Worm (Caenorhabditis elegans) whole organism, late embryonic: Measurements from ENCODE around the gene clc-33.

ENCODE experiments used
- C08G9.2 ChIP-seq: sonication (generic microtip); optimal IDR thresholded peaks from 2 replicates; lab custom pipeline; 2016; ENCODE audit warnings: mild to moderate bottlenecking, missing genetic modification characterization, moderate library complexity, missing compliant biosample characterization
- C38D4.7 ChIP-seq: fragments of 200-800 bp; sonication (Bioruptor generic); optimal IDR thresholded peaks from 2 replicates; lab custom pipeline; 2018; ENCODE audit warnings: mild to moderate bottlenecking, missing genetic modification characterization, moderate library complexity, missing compliant biosample characterization
- F13H6.1 ChIP-seq: sonication (generic microtip); optimal IDR thresholded peaks from 2 replicates; lab custom pipeline; 2016; ENCODE audit warnings: missing genetic modification characterization, missing compliant biosample characterization
- T23F11.4 ChIP-seq: fragments of 200-800 bp; sonication (Bioruptor generic); optimal IDR thresholded peaks from 2 replicates; lab custom pipeline; 2018; ENCODE audit warnings: mild to moderate bottlenecking, missing genetic modification characterization, missing compliant biosample characterization
- ahr-1 ChIP-seq: sonication (generic microtip); optimal IDR thresholded peaks from 2 replicates; lab custom pipeline; 2016; ENCODE audit warnings: missing genetic modification characterization, missing compliant biosample characterization
- ceh-24 ChIP-seq: sonication (generic microtip); optimal IDR thresholded peaks from 2 replicates; lab custom pipeline; 2016; ENCODE audit warnings: mild to moderate bottlenecking, missing genetic modification characterization, missing compliant biosample characterization
- ceh-30 ChIP-seq: fragments of 150-350 bp; optimal IDR thresholded peaks from 2 replicates; lab custom pipeline; 2014; ENCODE audit warnings: missing biosample characterization, missing genetic modification characterization
- ceh-31 ChIP-seq: sonication (generic microtip); optimal IDR thresholded peaks from 2 replicates; lab custom pipeline; 2016; ENCODE audit warnings: missing genetic modification characterization, missing compliant biosample characterization
- che-1 ChIP-seq: sonication (generic microtip); optimal IDR thresholded peaks from 2 replicates; lab custom pipeline; 2016; ENCODE audit warnings: mild to moderate bottlenecking, missing genetic modification characterization, missing compliant biosample characterization
- dve-1 ChIP-seq: sonication (generic microtip); optimal IDR thresholded peaks from 2 replicates; lab custom pipeline; 2017; ENCODE audit warnings: antibody characterized with exemption, mild to moderate bottlenecking, missing genetic modification characterization, missing compliant biosample characterization
- eyg-1 ChIP-seq: sonication (generic microtip); optimal IDR thresholded peaks from 2 replicates; lab custom pipeline; 2016; ENCODE audit warnings: missing genotype, missing genetic modification characterization, missing compliant biosample characterization
- fkh-10 ChIP-seq: fragments of 150-350 bp; optimal IDR thresholded peaks from 2 replicates; lab custom pipeline; 2014; ENCODE audit warnings: missing biosample characterization, missing genetic modification reagents, missing genetic modification characterization
- fkh-6 ChIP-seq: sonication (generic microtip); optimal IDR thresholded peaks from 2 replicates; lab custom pipeline; 2016; ENCODE audit warnings: missing genetic modification characterization, missing compliant biosample characterization
- gmeb-2 ChIP-seq: sonication (generic microtip); optimal IDR thresholded peaks from 2 replicates; lab custom pipeline; 2016; ENCODE audit warnings: missing genetic modification characterization, inconsistent platforms, missing compliant biosample characterization
- hlh-13 ChIP-seq: fragments of 200-800 bp; sonication (Bioruptor generic); optimal IDR thresholded peaks from 2 replicates; lab custom pipeline; 2018; ENCODE audit warnings: mild to moderate bottlenecking, missing genetic modification characterization, missing compliant biosample characterization
- hlh-30 ChIP-seq: sonication (generic microtip); optimal IDR thresholded peaks from 2 replicates; lab custom pipeline; 2017; ENCODE audit warnings: antibody characterized with exemption, missing genetic modification characterization, missing compliant biosample characterization; ENCODE audit not compliant: insufficient read depth
- hlh-6 ChIP-seq: sonication (generic microtip); optimal IDR thresholded peaks from 2 replicates; lab custom pipeline; 2016; ENCODE audit warnings: missing genotype, missing genetic modification characterization, missing compliant biosample characterization
- hlh-8 ChIP-seq: sonication (generic microtip); optimal IDR thresholded peaks from 2 replicates; lab custom pipeline; 2016; ENCODE audit warnings: missing genotype, missing genetic modification characterization, missing compliant biosample characterization
- mec-3 ChIP-seq: sonication (generic microtip); optimal IDR thresholded peaks from 2 replicates; lab custom pipeline; 2016; ENCODE audit warnings: borderline replicate concordance, missing genetic modification characterization, missing compliant biosample characterization
- nfya-1 ChIP-seq: sonication (generic microtip); optimal IDR thresholded peaks from 2 replicates; lab custom pipeline; 2017; ENCODE audit warnings: missing genetic modification characterization, mild to moderate bottlenecking, missing compliant biosample characterization, antibody characterized with exemption, moderate library complexity
- nhr-11 ChIP-seq: fragments of 150-350 bp; optimal IDR thresholded peaks from 2 replicates; lab custom pipeline; 2014; ENCODE audit warnings: missing biosample characterization, missing genetic modification characterization
- nhr-232 ChIP-seq: sonication (generic microtip); optimal IDR thresholded peaks from 2 replicates; lab custom pipeline; 2016; ENCODE audit warnings: missing genetic modification characterization, missing compliant biosample characterization
- npax-4 ChIP-seq: sonication (generic microtip); optimal IDR thresholded peaks from 2 replicates; lab custom pipeline; 2016; ENCODE audit warnings: missing genetic modification characterization, missing compliant biosample characterization
- pag-3 ChIP-seq: sonication (generic microtip); optimal IDR thresholded peaks from 2 replicates; lab custom pipeline; 2016; ENCODE audit warnings: missing compliant biosample characterization, missing genetic modification characterization, borderline replicate concordance
- pat-9 ChIP-seq: fragments of 200-800 bp; sonication (Bioruptor generic); optimal IDR thresholded peaks from 2 replicates; lab custom pipeline; 2018; ENCODE audit warnings: mild to moderate bottlenecking, missing genetic modification characterization, moderate library complexity, missing compliant biosample characterization
- pax-1 ChIP-seq: fragments of 150-350 bp; optimal IDR thresholded peaks from 2 replicates; lab custom pipeline; 2014; ENCODE audit warnings: missing biosample characterization, missing genetic modification characterization
- pha-2 ChIP-seq: sonication (generic microtip); optimal IDR thresholded peaks from 2 replicates; lab custom pipeline; 2017; ENCODE audit warnings: mild to moderate bottlenecking, missing genetic modification characterization, missing compliant biosample characterization
- pros-1 ChIP-seq: fragments of 150-350 bp; optimal IDR thresholded peaks from 2 replicates; lab custom pipeline; 2014; ENCODE audit warnings: missing biosample characterization, missing genetic modification reagents, missing genetic modification characterization
- ref-2 ChIP-seq: sonication (generic microtip); optimal IDR thresholded peaks from 2 replicates; lab custom pipeline; 2016; ENCODE audit warnings: missing genetic modification characterization, missing compliant biosample characterization
- sdc-2 ChIP-seq: sonication (generic microtip); optimal IDR thresholded peaks from 2 replicates; lab custom pipeline; 2016; ENCODE audit warnings: missing genotype, missing genetic modification characterization, missing compliant biosample characterization
- sox-2 ChIP-seq: fragments of 200-800 bp; sonication (Bioruptor generic); IDR thresholded peaks from 2 replicates; pipeline ENCODE4 v1.3.6; 2022; ENCODE audit warnings: missing genetic modification reagents, missing genetic modification characterization, missing compliant biosample characterization
- sox-4 ChIP-seq: sonication (generic microtip); optimal IDR thresholded peaks from 2 replicates; lab custom pipeline; 2017; ENCODE audit warnings: mild to moderate bottlenecking, missing genetic modification characterization, inconsistent platforms, missing compliant biosample characterization
- tbx-7 ChIP-seq: sonication (generic microtip); optimal IDR thresholded peaks from 2 replicates; lab custom pipeline; 2016; ENCODE audit warnings: missing genotype, missing genetic modification characterization, missing compliant biosample characterization
- ttx-3 ChIP-seq: sonication (generic microtip); optimal IDR thresholded peaks from 2 replicates; lab custom pipeline; 2016; ENCODE audit warnings: missing genetic modification reagents, missing genetic modification characterization, missing compliant biosample characterization
- unc-3 ChIP-seq, 2 experiments: fragments of 200-800 bp in 1 of 2; sonication (Bioruptor generic) in 1 of 2; sonication (generic microtip) in 1 of 2; conservative IDR thresholded peaks in 1 of 2; optimal IDR thresholded peaks in 1 of 2; 2 replicates each; pipeline versions ENCODE4 v1.3.6 to Lab custom; 2016 to 2022; ENCODE audit warnings: missing compliant biosample characterization in 2 of 2, missing genetic modification characterization in 2 of 2, missing genetic modification reagents in 1 of 2
- unc-55 ChIP-seq: sonication (generic microtip); optimal IDR thresholded peaks from 2 replicates; lab custom pipeline; 2017; ENCODE audit warnings: missing biosample characterization, missing genetic modification reagents, missing genetic modification characterization
- unc-86 ChIP-seq: sonication (generic microtip); optimal IDR thresholded peaks from 2 replicates; lab custom pipeline; 2016; ENCODE audit warnings: missing genetic modification characterization, missing compliant biosample characterization
- zip-5 ChIP-seq: sonication (generic microtip); optimal IDR thresholded peaks from 2 replicates; lab custom pipeline; 2016; ENCODE audit warnings: missing genetic modification characterization, missing compliant biosample characterization

Gene clc-33

DNA sequence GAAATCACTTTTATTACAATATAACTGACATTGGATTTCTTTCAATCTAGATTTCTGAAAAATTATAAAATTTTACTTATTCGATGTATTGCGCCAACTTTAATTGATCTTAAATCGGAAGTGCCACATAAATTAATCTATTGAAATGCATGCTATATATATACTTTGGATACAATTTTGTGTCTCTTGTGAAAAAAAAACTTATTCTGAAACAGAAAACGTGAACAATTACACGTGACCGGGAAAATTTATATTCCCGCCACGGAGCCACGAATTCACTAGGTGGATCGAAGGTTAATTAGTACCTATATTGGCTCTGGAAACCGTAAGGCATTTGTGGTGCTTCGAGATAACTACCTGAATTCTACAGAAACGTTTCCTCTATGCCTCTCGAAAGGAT lies 40.5 kb upstream of the clc-33 start, which contains the start of gene F46F5.14:
Gene F46F5.14 (plus strand): TSS at position 301 of the 400 bp plus-strand sequence.
- TF ChIP-seq hlh-8 (tag; lab: Kevin White, UChicago) (no peak), pax-1 (tag; lab: Kevin White, UChicago) (no peak), T23F11.4 (GFP tag; lab: Kevin White, UChicago) (no peak), ttx-3 (tag; lab: Kevin White, UChicago) (no peak), zip-5 (no peak), eyg-1 (tag; lab: Kevin White, UChicago) (no peak), che-1 (tag; lab: Kevin White, UChicago) (no peak), pat-9 (no peak), unc-86 (tag; lab: Kevin White, UChicago) (no peak), gmeb-2 (tag; lab: Kevin White, UChicago) (no peak), tbx-7 (tag; lab: Kevin White, UChicago) (no peak), npax-4 (tag; lab: Kevin White, UChicago) (no peak)

DNA sequence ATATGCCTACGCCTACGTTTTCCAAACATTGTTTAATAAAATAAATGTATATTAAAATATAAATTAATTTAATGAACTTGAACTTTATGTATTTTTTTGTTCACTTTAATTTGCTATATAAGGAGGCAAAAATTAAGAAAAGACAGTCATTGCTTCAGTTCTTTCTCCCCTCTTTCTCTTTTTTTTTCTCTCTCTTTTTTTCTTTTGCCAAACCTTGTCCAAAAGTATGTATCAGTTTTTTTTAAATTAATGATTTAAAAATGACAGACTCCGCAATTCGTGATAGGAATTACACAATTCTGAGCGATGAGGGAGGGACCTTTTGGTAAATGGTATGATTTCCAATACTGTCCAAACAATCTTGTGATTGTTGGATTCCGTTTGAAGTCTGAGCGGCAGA lies 37.2 kb upstream of the clc-33 start, which contains the start of gene F46F5.13:
Gene F46F5.13 (plus strand): TSS at position 301 of the 400 bp plus-strand sequence.
- no peak for TF ChIP-seq F13H6.1 (tag; lab: Kevin White, UChicago)
- TF ChIP-seq unc-3 (GFP tag; conservative IDR thresholded peaks at IDR 0.05; lab: Robert Waterston, UW), result no peak
- TF ChIP-seq unc-3 (tag; optimal IDR thresholded peaks at IDR 0.05; lab: Kevin White, UChicago), result no peak
- TF ChIP-seq sox-2, result no peak
- TF ChIP-seq che-1 (tag; lab: Kevin White, UChicago), result no peak
- no peak for TF ChIP-seq dve-1
- no peak for TF ChIP-seq sox-4 (tag; lab: Kevin White, UChicago)
- TF ChIP-seq pha-2, result no peak
- TF ChIP-seq nfya-1 (tag; lab: Kevin White, UChicago), result no peak
- TF ChIP-seq fkh-10 (GFP tag; lab: Kevin White, UChicago), result no peak
- no peak for TF ChIP-seq C08G9.2 (tag; lab: Kevin White, UChicago)
- no peak for TF ChIP-seq pros-1
- TF ChIP-seq C38D4.7, result no peak
- no peak for TF ChIP-seq nhr-232 (tag; lab: Kevin White, UChicago)
- TF ChIP-seq pag-3 (tag; lab: Kevin White, UChicago), result no peak
- no peak for TF ChIP-seq sdc-2 (tag; lab: Kevin White, UChicago)
- TF ChIP-seq ttx-3 (tag; lab: Kevin White, UChicago), result no peak
- TF ChIP-seq unc-55 (GFP tag; lab: Kevin White, UChicago), result no peak
- TF ChIP-seq, all 69 proteins: peak for 0

DNA sequence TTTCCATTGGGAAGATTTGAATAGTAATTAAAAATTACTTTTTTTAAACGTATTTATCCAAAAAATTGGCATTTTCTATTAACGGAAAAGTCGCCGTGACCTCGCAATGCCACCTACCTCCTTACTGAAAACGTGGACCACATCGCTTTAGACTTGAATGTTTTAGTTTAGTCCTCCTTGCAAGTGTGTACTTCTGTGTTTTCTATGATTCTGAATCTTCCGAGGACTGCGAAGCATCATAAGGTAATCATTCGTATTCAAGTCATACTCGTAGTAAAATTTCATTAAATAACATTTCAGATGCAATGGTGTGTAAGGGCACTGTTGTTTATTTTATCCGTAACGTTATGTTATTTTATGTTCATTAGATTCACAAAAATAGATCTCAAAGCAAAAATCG lies 31.8 kb upstream of the clc-33 start, which contains the start of gene F46F5.11:
Gene F46F5.11 (plus strand): TSS at position 301 of the 400 bp plus-strand sequence.
- no peak for TF ChIP-seq ceh-31 (tag; lab: Kevin White, UChicago)
- no peak for TF ChIP-seq F13H6.1 (tag; lab: Kevin White, UChicago)
- no peak for TF ChIP-seq nhr-11 (tag; lab: Kevin White, UChicago)
- no peak for TF ChIP-seq tbx-7 (tag; lab: Kevin White, UChicago)
- TF ChIP-seq hlh-13 (GFP tag; lab: Kevin White, UChicago), result no peak
- no peak for TF ChIP-seq gmeb-2 (tag; lab: Kevin White, UChicago)
- no peak for TF ChIP-seq pag-3 (tag; lab: Kevin White, UChicago)
- TF ChIP-seq fkh-6, result no peak
- TF ChIP-seq ceh-30 (tag; lab: Kevin White, UChicago), result no peak
- no peak for TF ChIP-seq ceh-24
- TF ChIP-seq C08G9.2 (tag; lab: Kevin White, UChicago), result no peak
- no peak for TF ChIP-seq ahr-1 (tag; lab: Kevin White, UChicago)
- TF ChIP-seq hlh-6 (tag; lab: Kevin White, UChicago), result no peak
- TF ChIP-seq ref-2 (tag; lab: Kevin White, UChicago), result no peak
- TF ChIP-seq mec-3 (tag; lab: Kevin White, UChicago), result no peak
- no peak for TF ChIP-seq hlh-30 (tag; lab: Kevin White, UChicago)
